Fruit fly (Drosophila melanogaster) whole organism, embryonic: ENCODE measurements around the gene Sgs5.

ENCODE experiments used
- ATbp ChIP-seq: fragments of 200-800 bp; sonication (Bioruptor generic); optimal IDR thresholded peaks from 2 replicates; lab custom pipeline; 2017; ENCODE audit warnings: missing biosample characterization, mild to moderate bottlenecking, missing genetic modification characterization, missing genetic modification reagents
- Antp ChIP-seq: fragments of 200-800 bp; sonication (Bioruptor generic); optimal IDR thresholded peaks from 3 replicates; lab custom pipeline; 2016; ENCODE audit warnings: missing biosample characterization, missing genetic modification characterization
- Awh ChIP-seq: fragments of 200-800 bp; sonication (Bioruptor generic); IDR thresholded peaks from 2 replicates; pipeline ENCODE4, ENCODE4 v1.3.6; 2022; ENCODE audit warnings: missing biosample characterization, missing genetic modification characterization
- CG10147 ChIP-seq: fragments of 200-800 bp; sonication (Bioruptor generic); optimal IDR thresholded peaks from 2 replicates; lab custom pipeline; 2019; ENCODE audit warnings: missing biosample characterization, mild to moderate bottlenecking, missing genetic modification characterization, moderate library complexity
- CG1024 ChIP-seq: fragments of 200-800 bp; sonication (Bioruptor generic); IDR thresholded peaks from 2 replicates; pipeline ENCODE4 v1.3.6; 2022; ENCODE audit warnings: missing biosample characterization, missing genetic modification characterization
- CG11398 ChIP-seq: fragments of 200-800 bp; sonication (Bioruptor generic); optimal IDR thresholded peaks from 2 replicates; lab custom pipeline; 2016; ENCODE audit warnings: missing biosample characterization, missing genetic modification characterization
- CG13296 ChIP-seq: fragments of 200-800 bp; sonication (Bioruptor generic); optimal IDR thresholded peaks from 3 replicates; lab custom pipeline; 2018; ENCODE audit warnings: missing biosample characterization, mild to moderate bottlenecking, missing genetic modification characterization
- CG13775 ChIP-seq: fragments of 200-800 bp; sonication (Bioruptor generic); optimal IDR thresholded peaks from 3 replicates; lab custom pipeline; 2017; ENCODE audit warnings: missing biosample characterization, mild to moderate bottlenecking, missing genetic modification characterization
- CG14667 ChIP-seq: fragments of 200-800 bp; sonication (Bioruptor generic); IDR thresholded peaks from 2 replicates; pipeline ENCODE4 v1.3.6; 2022; ENCODE audit warnings: missing biosample characterization, missing genetic modification characterization
- CG1647 ChIP-seq: fragments of 200-800 bp; sonication (Bioruptor generic); optimal IDR thresholded peaks from 3 replicates; lab custom pipeline; 2016; ENCODE audit warnings: missing biosample characterization, missing genetic modification characterization
- CG18764 ChIP-seq: fragments of 200-800 bp; sonication (Bioruptor generic); optimal IDR thresholded peaks from 3 replicates; lab custom pipeline; 2016; ENCODE audit warnings: missing biosample characterization, missing genetic modification characterization
- CG2199 ChIP-seq: fragments of 200-800 bp; sonication (Bioruptor generic); IDR thresholded peaks from 3 replicates; pipeline ENCODE4 v1.3.6; 2022; ENCODE audit warnings: missing biosample characterization, missing genetic modification characterization
- CG2678 ChIP-seq: fragments of 200-800 bp; sonication (Bioruptor generic); optimal IDR thresholded peaks from 3 replicates; lab custom pipeline; 2019; ENCODE audit warnings: missing biosample characterization, mild to moderate bottlenecking, missing genetic modification characterization, moderate library complexity
- CG31441 ChIP-seq: fragments of 200-800 bp; sonication (Bioruptor generic); IDR thresholded peaks from 2 replicates; pipeline ENCODE4 v1.3.6; 2022; ENCODE audit warnings: missing biosample characterization, missing genetic modification characterization
- CG32532 ChIP-seq: fragments of 200-800 bp; sonication (Bioruptor generic); IDR thresholded peaks from 2 replicates; pipeline ENCODE4 v1.3.6; 2022; ENCODE audit warnings: missing biosample characterization, missing genetic modification characterization
- CG34376 ChIP-seq: fragments of 200-800 bp; sonication (Bioruptor generic); optimal IDR thresholded peaks from 2 replicates; lab custom pipeline; 2018; ENCODE audit warnings: missing biosample characterization, mild to moderate bottlenecking, missing genetic modification characterization
- CG4707 ChIP-seq: fragments of 200-800 bp; sonication (Bioruptor generic); optimal IDR thresholded peaks from 2 replicates; lab custom pipeline; 2018; ENCODE audit warnings: missing biosample characterization, mild to moderate bottlenecking, missing genetic modification characterization, moderate library complexity
- CG7357 ChIP-seq: fragments of 200-800 bp; sonication (Bioruptor generic); IDR thresholded peaks from 3 replicates; pipeline ENCODE4 v1.3.6; 2022; ENCODE audit warnings: missing biosample characterization, missing genetic modification characterization
- CG8089 ChIP-seq: fragments of 200-800 bp; sonication (Bioruptor generic); optimal IDR thresholded peaks from 3 replicates; lab custom pipeline; 2016; ENCODE audit warnings: missing biosample characterization, missing genetic modification characterization
- CG9932 ChIP-seq: fragments of 200-800 bp; sonication (Bioruptor generic); IDR thresholded peaks from 2 replicates; pipeline ENCODE4 v1.3.6; 2022; ENCODE audit warnings: missing biosample characterization, missing genetic modification characterization
- Doc3 ChIP-seq: fragments of 200-800 bp; sonication (Bioruptor generic); IDR thresholded peaks from 3 replicates; pipeline ENCODE4 v1.3.6; 2022; ENCODE audit warnings: missing biosample characterization, missing genetic modification characterization; ENCODE audit not compliant: partially characterized antibody
- E2f2 ChIP-seq: fragments of 200-800 bp; sonication (Bioruptor generic); IDR thresholded peaks from 2 replicates; pipeline ENCODE4 v1.3.6; 2022; ENCODE audit warnings: missing biosample characterization, missing genetic modification characterization
- ERR ChIP-seq: fragments of 200-800 bp; sonication (Bioruptor generic); optimal IDR thresholded peaks from 2 replicates; lab custom pipeline; 2016; ENCODE audit warnings: missing biosample characterization, missing genetic modification characterization
- HLH3B ChIP-seq: fragments of 200-800 bp; sonication (Bioruptor generic); IDR thresholded peaks from 2 replicates; pipeline ENCODE4 v1.3.6; 2022; ENCODE audit warnings: missing biosample characterization, missing genetic modification characterization
- Hr3 ChIP-seq: fragments of 200-800 bp; sonication (Bioruptor generic); optimal IDR thresholded peaks from 3 replicates; lab custom pipeline; 2016; ENCODE audit warnings: missing biosample characterization, missing genetic modification characterization
- Hr39 ChIP-seq: fragments of >200 bp; optimal IDR thresholded peaks from 2 replicates; lab custom pipeline; 2017
- Ravus ChIP-seq: fragments of 200-800 bp; sonication (Bioruptor generic); IDR thresholded peaks from 2 replicates; pipeline ENCODE4 v1.3.6; 2022; ENCODE audit warnings: missing biosample characterization, missing genetic modification characterization
- Six4 ChIP-seq: fragments of 200-800 bp; sonication (Bioruptor generic); optimal IDR thresholded peaks from 2 replicates; lab custom pipeline; 2016; ENCODE audit warnings: missing biosample characterization, missing genetic modification characterization
- Trl ChIP-seq, 3 experiments: fragments of >200 bp in 2 of 3; fragments of 200-800 bp in 1 of 3; sonication (Bioruptor generic) in 1 of 3; optimal IDR thresholded peaks; 2 replicates in 1 of 3; 3 replicates in 2 of 3; lab custom pipeline; 2016 to 2017; ENCODE audit warnings: missing biosample characterization in 1 of 3, missing genetic modification characterization in 1 of 3
- Usf ChIP-seq: fragments of 200-800 bp; sonication (Bioruptor generic); optimal IDR thresholded peaks from 2 replicates; lab custom pipeline; 2017; ENCODE audit warnings: missing genotype, missing biosample characterization, missing genetic modification characterization
- bigmax ChIP-seq: fragments of 200-800 bp; sonication (Bioruptor generic); optimal IDR thresholded peaks from 2 replicates; lab custom pipeline; 2018; ENCODE audit warnings: missing biosample characterization, mild to moderate bottlenecking, missing genetic modification characterization
- br ChIP-seq: fragments of >200 bp; optimal IDR thresholded peaks from 2 replicates; lab custom pipeline; 2017
- danr ChIP-seq: fragments of 200-800 bp; sonication (Bioruptor generic); IDR thresholded peaks from 2 replicates; pipeline ENCODE4 v1.3.6; 2022; ENCODE audit warnings: missing biosample characterization, missing genetic modification characterization
- dmrt11E ChIP-seq: fragments of 200-800 bp; sonication (Bioruptor generic); optimal IDR thresholded peaks from 3 replicates; lab custom pipeline; 2018; ENCODE audit warnings: missing biosample characterization, mild to moderate bottlenecking, missing genetic modification characterization, moderate library complexity
- esg ChIP-seq: fragments of 200-800 bp; sonication (Bioruptor generic); conservative IDR thresholded peaks from 2 replicates; pipeline ENCODE4 v1.3.6; 2022; ENCODE audit warnings: missing biosample characterization, missing genetic modification characterization
- fd3F ChIP-seq: fragments of 200-800 bp; sonication (Bioruptor generic); optimal IDR thresholded peaks from 2 replicates; lab custom pipeline; 2018; ENCODE audit warnings: missing biosample characterization, mild to moderate bottlenecking, missing genetic modification characterization, moderate library complexity
- gem ChIP-seq: fragments of 200-800 bp; sonication (Bioruptor generic); optimal IDR thresholded peaks from 2 replicates; lab custom pipeline; 2019; ENCODE audit warnings: missing biosample characterization, mild to moderate bottlenecking, missing genetic modification characterization, moderate library complexity
- gsb-n ChIP-seq: fragments of 200-800 bp; sonication (Bioruptor generic); optimal IDR thresholded peaks from 3 replicates; lab custom pipeline; 2018; ENCODE audit warnings: missing biosample characterization, mild to moderate bottlenecking, missing genetic modification characterization
- hkb ChIP-seq, 2 experiments: fragments of 200-800 bp in 1 of 2; fragments of >200 bp in 1 of 2; sonication (Bioruptor generic) in 1 of 2; IDR thresholded peaks in 1 of 2; optimal IDR thresholded peaks in 1 of 2; 2 replicates each; pipeline versions ENCODE4 v1.3.6 to Lab custom; 2017 to 2022; ENCODE audit warnings: missing biosample characterization in 1 of 2, missing genetic modification characterization in 1 of 2
- jigr1 ChIP-seq: fragments of 200-800 bp; sonication (Bioruptor generic); IDR thresholded peaks from 3 replicates; pipeline ENCODE4 v1.3.6; 2022; ENCODE audit warnings: missing biosample characterization, missing genetic modification characterization
- knrl ChIP-seq: fragments of 200-800 bp; sonication (Bioruptor generic); IDR thresholded peaks from 3 replicates; pipeline ENCODE4 v1.3.6; 2022; ENCODE audit warnings: missing biosample characterization, missing genetic modification characterization; ENCODE audit not compliant: partially characterized antibody
- lab ChIP-seq: fragments of 200-800 bp; sonication (Bioruptor generic); optimal IDR thresholded peaks from 3 replicates; lab custom pipeline; 2017; ENCODE audit warnings: missing biosample characterization, missing genetic modification characterization, mild to moderate bottlenecking, moderate library complexity, missing genetic modification reagents
- onecut ChIP-seq: fragments of 200-800 bp; sonication (Bioruptor generic); IDR thresholded peaks from 2 replicates; pipeline ENCODE4 v1.3.6; 2022; ENCODE audit warnings: missing biosample characterization, missing genetic modification characterization
- ro ChIP-seq: fragments of 200-800 bp; sonication (Bioruptor generic); IDR thresholded peaks from 2 replicates; pipeline ENCODE4 v1.3.6; 2022; ENCODE audit warnings: missing biosample characterization, missing genetic modification characterization
- sc ChIP-seq, 3 experiments: fragments of >200 bp in 2 of 3; fragments of 200-800 bp in 1 of 3; sonication (Bioruptor generic) in 1 of 3; optimal IDR thresholded peaks; 2 replicates in 2 of 3; 3 replicates in 1 of 3; lab custom pipeline; 2017; ENCODE audit warnings: mild to moderate bottlenecking in 1 of 3, missing biosample characterization in 1 of 3, missing genetic modification characterization in 1 of 3, missing genetic modification reagents in 1 of 3
- sim ChIP-seq: fragments of 200-800 bp; sonication (Bioruptor generic); IDR thresholded peaks from 2 replicates; pipeline ENCODE4 v1.3.6; 2022; ENCODE audit warnings: missing biosample characterization, missing genetic modification characterization
- slou ChIP-seq: fragments of 200-800 bp; sonication (Bioruptor generic); optimal IDR thresholded peaks from 3 replicates; lab custom pipeline; 2016; ENCODE audit warnings: missing biosample characterization, missing genetic modification characterization
- tll ChIP-seq, 2 experiments: fragments of 200-800 bp in 1 of 2; fragments of >200 bp in 1 of 2; sonication (Bioruptor generic) in 1 of 2; optimal IDR thresholded peaks; 2 replicates each; lab custom pipeline; 2017 to 2019; ENCODE audit warnings: missing biosample characterization in 2 of 2, missing genetic modification characterization in 2 of 2, mild to moderate bottlenecking in 1 of 2, moderate library complexity in 1 of 2
- tx ChIP-seq: fragments of 200-800 bp; sonication (Bioruptor generic); optimal IDR thresholded peaks from 2 replicates; lab custom pipeline; 2016; ENCODE audit warnings: missing biosample characterization, missing genetic modification characterization

Sgs5 gene

dm6 chr3R:17604198-17604879 is 9.2 kb downstream of the Sgs5 start:
- TF ChIP-seq CG31441 (GFP tag; lab: Robert Waterston, UW) (peak; percentile 91), CG32532 (peak; percentile 40; the same call in 1 of the 2 replicates), tx (GFP tag; lab: Kevin White, UChicago) (no peak), CG10147 (GFP tag; lab: Kevin White, UChicago) (peak; percentile 87), CG8089 (GFP tag; lab: Kevin White, UChicago) (peak; percentile 6), ATbp (GFP tag; lab: Kevin White, UChicago) (peak; percentile 79), Trl (optimal IDR thresholded peaks at IDR 0.05; lab: Kevin White, UChicago) (no peak), Trl (GFP tag; optimal IDR thresholded peaks at IDR 0.05; lab: Kevin White, UChicago) (peak; percentile 7), CG1647 (GFP tag; lab: Kevin White, UChicago) (no peak), Awh (no peak), E2f2 (peak; percentile 21; the same call in 1 of the 2 replicates), Usf (peak; percentile 78), bigmax (no peak), fd3F (GFP tag; lab: Kevin White, UChicago) (peak; percentile 65), hkb (optimal IDR thresholded peaks at IDR 0.05; lab: Kevin White, UChicago) (no peak), hkb (GFP tag; IDR thresholded peaks at IDR 0.05; lab: Robert Waterston, UW) (peak; percentile 62), gem (tag; lab: Kevin White, UChicago) (peak; percentile 94), tll (GFP tag; optimal IDR thresholded peaks at IDR 0.05; lab: Kevin White, UChicago) (no peak), CG1024 (GFP tag; lab: Robert Waterston, UW) (no peak), CG11398 (no peak), Hr3 (peak; percentile 76), ERR (GFP tag; lab: Kevin White, UChicago) (no peak), onecut (GFP tag; lab: Robert Waterston, UW) (peak; percentile 58; the same call in 1 of the 2 replicates), CG7357 (peak; percentile 69), sim (GFP tag; lab: Robert Waterston, UW) (peak; percentile 41; the same call in 1 of the 2 replicates), sc (optimal IDR thresholded peaks at IDR 0.05; lab: Kevin White, UChicago) (no peak), sc (GFP tag; optimal IDR thresholded peaks at IDR 0.05; lab: Kevin White, UChicago) (peak; percentile 77), dmrt11E (peak; percentile 92), CG13296 (GFP tag; lab: Kevin White, UChicago) (peak; percentile 87), jigr1 (GFP tag; lab: Robert Waterston, UW) (no peak), Doc3 (GFP tag; lab: Robert Waterston, UW) (no peak), ro (GFP tag; lab: Robert Waterston, UW) (peak; percentile 34; the same call in 1 of the 2 replicates), Hr39 (lab: Kevin White, UChicago) (no peak), slou (GFP tag; lab: Kevin White, UChicago) (peak; percentile 11), Antp (GFP tag; lab: Kevin White, UChicago) (no peak), CG18764 (GFP tag; lab: Kevin White, UChicago) (peak; percentile 43), Ravus (no peak), CG13775 (peak; percentile 88), CG9932 (GFP tag; lab: Robert Waterston, UW) (no peak), gsb-n (tag; lab: Kevin White, UChicago) (peak; percentile 84), lab (GFP tag; lab: Kevin White, UChicago) (peak; percentile 84), esg (GFP tag; lab: Robert Waterston, UW) (peak; percentile 46), danr (GFP tag; lab: Robert Waterston, UW) (peak; percentile 69), CG34376 (GFP tag; lab: Kevin White, UChicago) (peak; percentile 16), CG2678 (tag; lab: Kevin White, UChicago) (peak; percentile 94), CG4707 (GFP tag; lab: Kevin White, UChicago) (peak; percentile 46), knrl (GFP tag; lab: Robert Waterston, UW) (no peak), br (lab: Kevin White, UChicago) (no peak), CG14667 (GFP tag; lab: Robert Waterston, UW) (peak; percentile 22; the same call in 1 of the 2 replicates), HLH3B (GFP tag; lab: Robert Waterston, UW) (peak; percentile 58; the same call in 1 of the 2 replicates), Six4 (peak; percentile 58), CG2199 (GFP tag; lab: Robert Waterston, UW) (no peak)
